Worm (Caenorhabditis elegans) whole organism, L2 larva: ENCODE data around the gene K08D8.11.

Source experiments
- C34F6.9 ChIP-seq: fragments of 150-350 bp; optimal IDR thresholded peaks from 2 replicates; lab custom pipeline; 2014; ENCODE audit warnings: missing biosample characterization, missing genetic modification characterization
- F13H6.1 ChIP-seq: sonication (generic microtip); optimal IDR thresholded peaks from 2 replicates; lab custom pipeline; 2016; ENCODE audit warnings: missing genetic modification characterization, missing compliant biosample characterization
- R02D3.7 ChIP-seq: fragments of 150-350 bp; optimal IDR thresholded peaks from 2 replicates; lab custom pipeline; 2014; ENCODE audit warnings: missing biosample characterization, missing genetic modification characterization
- ZK546.5 ChIP-seq: sonication (generic microtip); optimal IDR thresholded peaks from 2 replicates; lab custom pipeline; 2017; ENCODE audit warnings: missing biosample characterization, missing genetic modification characterization
- alr-1 ChIP-seq: fragments of 150-350 bp; optimal IDR thresholded peaks from 2 replicates; lab custom pipeline; 2014; ENCODE audit warnings: missing biosample characterization, missing genetic modification characterization
- aly-2 ChIP-seq: fragments of 150-350 bp; optimal IDR thresholded peaks from 2 replicates; lab custom pipeline; 2014; ENCODE audit warnings: missing biosample characterization, missing genetic modification characterization
- ama-1 ChIP-seq: fragments of 150-350 bp; optimal IDR thresholded peaks from 2 replicates; lab custom pipeline; 2018; ENCODE audit warnings: inconsistent platforms
- ceh-16 ChIP-seq: fragments of 150-350 bp; optimal IDR thresholded peaks from 2 replicates; lab custom pipeline; 2014; ENCODE audit warnings: missing biosample characterization, missing genetic modification characterization
- ceh-82 ChIP-seq: fragments of 150-350 bp; optimal IDR thresholded peaks from 2 replicates; lab custom pipeline; 2014; ENCODE audit warnings: missing biosample characterization, missing genetic modification characterization
- crh-2 ChIP-seq: sonication (generic microtip); optimal IDR thresholded peaks from 2 replicates; lab custom pipeline; 2017; ENCODE audit warnings: missing biosample characterization, missing genetic modification characterization
- egl-27 ChIP-seq: sonication (generic microtip); optimal IDR thresholded peaks from 3 replicates; lab custom pipeline; 2017; ENCODE audit warnings: missing biosample characterization, missing genetic modification reagents, missing genetic modification characterization
- elt-1 ChIP-seq: fragments of 150-350 bp; optimal IDR thresholded peaks from 2 replicates; lab custom pipeline; 2014; ENCODE audit warnings: missing biosample characterization, missing genetic modification characterization
- elt-3 ChIP-seq: sonication (generic microtip); optimal IDR thresholded peaks from 2 replicates; lab custom pipeline; 2017; ENCODE audit warnings: missing biosample characterization, missing genetic modification characterization
- fos-1 ChIP-seq: fragments of 150-350 bp; optimal IDR thresholded peaks from 2 replicates; lab custom pipeline; 2014; ENCODE audit warnings: missing biosample characterization, missing genetic modification characterization
- gmeb-1 ChIP-seq: fragments of 150-350 bp; optimal IDR thresholded peaks from 2 replicates; lab custom pipeline; 2014; ENCODE audit warnings: missing biosample characterization, missing genetic modification characterization
- lin-11 ChIP-seq: fragments of 150-350 bp; sonication (generic microtip); optimal IDR thresholded peaks from 2 replicates; lab custom pipeline; 2014; ENCODE audit warnings: missing biosample characterization, missing genetic modification characterization, inconsistent platforms, mixed read lengths
- lin-13 ChIP-seq: fragments of 150-350 bp; optimal IDR thresholded peaks from 2 replicates; lab custom pipeline; 2014; ENCODE audit warnings: missing biosample characterization, missing genetic modification reagents, missing genetic modification characterization
- lin-39 ChIP-seq: fragments of 150-350 bp; optimal IDR thresholded peaks from 2 replicates; lab custom pipeline; 2014; ENCODE audit warnings: missing biosample characterization, missing genetic modification reagents, missing genetic modification characterization
- mab-5 ChIP-seq: fragments of 150-350 bp; optimal IDR thresholded peaks from 2 replicates; lab custom pipeline; 2014; ENCODE audit warnings: missing biosample characterization, missing genetic modification characterization
- mbf-1 ChIP-seq: sonication (generic microtip); optimal IDR thresholded peaks from 2 replicates; lab custom pipeline; 2017; ENCODE audit warnings: missing biosample characterization, missing genetic modification characterization
- nhr-11 ChIP-seq: fragments of 150-350 bp; optimal IDR thresholded peaks from 2 replicates; lab custom pipeline; 2014; ENCODE audit warnings: missing biosample characterization, missing genetic modification characterization
- nhr-129 ChIP-seq: fragments of 150-350 bp; optimal IDR thresholded peaks from 2 replicates; lab custom pipeline; 2014; ENCODE audit warnings: missing biosample characterization, missing genetic modification characterization
- nhr-21 ChIP-seq: fragments of 150-350 bp; optimal IDR thresholded peaks from 2 replicates; lab custom pipeline; 2014; ENCODE audit warnings: missing biosample characterization, missing genetic modification characterization
- nhr-23 ChIP-seq: fragments of 150-350 bp; optimal IDR thresholded peaks from 2 replicates; lab custom pipeline; 2014; ENCODE audit warnings: missing biosample characterization, missing genetic modification reagents, missing genetic modification characterization
- nhr-77 ChIP-seq: fragments of 150-350 bp; optimal IDR thresholded peaks from 2 replicates; lab custom pipeline; 2014; ENCODE audit warnings: missing biosample characterization, missing genetic modification characterization
- sem-4 ChIP-seq: fragments of 150-350 bp; optimal IDR thresholded peaks from 2 replicates; lab custom pipeline; 2014; ENCODE audit warnings: missing biosample characterization, missing genetic modification reagents, missing genetic modification characterization
- skn-1 ChIP-seq: sonication (generic microtip); optimal IDR thresholded peaks from 2 replicates; lab custom pipeline; 2017; ENCODE audit warnings: missing biosample characterization, missing genetic modification characterization
- sma-3 ChIP-seq: sonication (generic microtip); optimal IDR thresholded peaks from 2 replicates; lab custom pipeline; 2016; ENCODE audit warnings: missing genetic modification reagents, missing genetic modification characterization, missing compliant biosample characterization
- sma-9 ChIP-seq, 2 experiments: fragments of 150-350 bp in 1 of 2; sonication (generic microtip) in 1 of 2; optimal IDR thresholded peaks; 2 replicates each; lab custom pipeline; 2014 to 2016; ENCODE audit warnings: missing genetic modification characterization in 2 of 2, mild to moderate bottlenecking in 1 of 2, missing biosample characterization in 1 of 2, missing compliant biosample characterization in 1 of 2, missing genetic modification reagents in 1 of 2, moderate library complexity in 1 of 2
- unc-39 ChIP-seq: fragments of 150-350 bp; optimal IDR thresholded peaks from 2 replicates; lab custom pipeline; 2014; ENCODE audit warnings: missing biosample characterization, missing genetic modification characterization
- ztf-1 ChIP-seq: fragments of 200-800 bp; sonication (Bioruptor generic); conservative IDR thresholded peaks from 2 replicates; pipeline ENCODE4 v1.3.6; 2022; ENCODE audit warnings: missing genetic modification characterization, missing compliant biosample characterization
- ztf-11 ChIP-seq: sonication (generic microtip); optimal IDR thresholded peaks from 2 replicates; lab custom pipeline; 2017; ENCODE audit warnings: missing biosample characterization, missing genetic modification characterization
- ztf-4 ChIP-seq: fragments of 150-350 bp; optimal IDR thresholded peaks from 2 replicates; lab custom pipeline; 2014; ENCODE audit warnings: missing biosample characterization, missing genetic modification characterization

K08D8.11 gene

ce11 chrIV:12883190-12883589 lies 11.9 kb upstream of the K08D8.11 start, which contains the start of gene ZK896.4:
TSS of gene ZK896.4 (minus strand) at chrIV:12883290.
- TF ChIP-seq nhr-11 = no peak
- no peak for TF ChIP-seq mbf-1
- TF ChIP-seq unc-39 (tag; lab: Kevin White, UChicago) = no peak
- TF ChIP-seq ama-1 (lab: Kevin White, UChicago) = no peak
- no peak for TF ChIP-seq nhr-129
- TF ChIP-seq aly-2 (tag; lab: Kevin White, UChicago) = no peak
- no peak for TF ChIP-seq alr-1 (tag; lab: Kevin White, UChicago)
- TF ChIP-seq ztf-4 (tag; lab: Kevin White, UChicago) = no peak
- TF ChIP-seq crh-2 (tag; lab: Kevin White, UChicago) = no peak
- TF ChIP-seq lin-11 (tag; lab: Kevin White, UChicago) = no peak
- TF ChIP-seq nhr-21 (tag; lab: Kevin White, UChicago) = no peak
- no peak for TF ChIP-seq ceh-82 (tag; lab: Kevin White, UChicago)
- no peak for TF ChIP-seq ceh-16 (tag; lab: Kevin White, UChicago)
- no peak for TF ChIP-seq R02D3.7 (tag; lab: Kevin White, UChicago)
- TF ChIP-seq sma-3 (GFP tag; lab: Kevin White, UChicago) = no peak
- TF ChIP-seq ZK546.5 (tag; lab: Kevin White, UChicago) = no peak
- TF ChIP-seq C34F6.9 (tag; lab: Kevin White, UChicago) = no peak
- TF ChIP-seq ztf-11 (tag; lab: Kevin White, UChicago) = no peak

DNA sequence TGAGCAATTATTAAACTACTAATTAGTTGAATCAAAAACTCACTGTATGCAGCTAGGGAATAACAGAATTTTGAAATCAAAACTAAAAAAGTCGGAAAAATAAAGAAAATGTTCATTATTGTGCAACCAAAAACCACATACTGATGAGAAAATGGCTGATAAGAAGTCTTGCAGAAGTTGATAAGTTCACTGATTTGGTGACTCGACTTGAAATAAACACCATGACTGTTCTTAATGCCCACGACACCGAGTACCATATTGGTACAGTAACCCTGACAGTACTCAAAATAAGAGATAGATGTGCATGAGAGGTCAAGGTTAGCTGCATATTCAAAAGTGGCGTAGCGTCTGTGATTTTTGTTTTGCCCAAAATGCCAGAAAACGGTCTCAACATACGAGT lies 9.1 kb upstream of the K08D8.11 start:
- TF ChIP-seq fos-1 (peak; percentile 67), nhr-23 (tag; lab: Kevin White, UChicago) (no peak)

ce11 chrIV:12890445-12890844 lies 4.7 kb upstream of the K08D8.11 start, which contains the start of gene K08D8.6:
TSS of gene K08D8.6 (minus strand) at chrIV:12890508.
- TF ChIP-seq sma-9 (GFP tag; optimal IDR thresholded peaks at IDR 0.05; lab: Kevin White, UChicago) = peak; percentile 70
- TF ChIP-seq sma-9 (tag; optimal IDR thresholded peaks at IDR 0.05; lab: Kevin White, UChicago) = no peak
- TF ChIP-seq gmeb-1 (tag; lab: Kevin White, UChicago) = peak; percentile 15
- TF ChIP-seq unc-39 (tag; lab: Kevin White, UChicago) = no peak
- TF ChIP-seq fos-1 = peak; percentile 96
- TF ChIP-seq elt-3 (tag; lab: Kevin White, UChicago) = no peak

DNA sequence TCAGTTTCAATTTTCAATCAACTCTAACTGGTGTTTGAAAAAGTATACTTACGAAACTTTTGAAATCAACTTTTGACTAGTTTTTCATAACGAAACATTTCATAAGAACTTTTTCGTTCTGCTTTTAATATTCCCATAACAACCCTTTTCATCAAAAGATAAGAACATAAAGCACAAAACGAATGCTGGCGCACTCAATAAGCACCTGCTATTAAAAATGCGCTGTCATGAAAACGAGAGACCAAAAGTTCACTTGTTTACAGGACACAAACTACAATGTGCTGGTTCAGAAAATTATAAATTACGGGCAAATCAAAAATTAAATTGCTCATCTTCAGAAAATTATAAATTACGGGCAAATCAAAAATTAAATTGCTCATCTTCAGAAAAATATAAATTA lies 4.0 kb upstream of the K08D8.11 start:
- TF ChIP-seq gmeb-1 (tag; lab: Kevin White, UChicago) (no peak), sma-3 (GFP tag; lab: Kevin White, UChicago) (no peak), ama-1 (lab: Kevin White, UChicago) (no peak), aly-2 (tag; lab: Kevin White, UChicago) (no peak), skn-1 (tag; lab: Kevin White, UChicago) (no peak), egl-27 (tag; lab: Kevin White, UChicago) (no peak), F13H6.1 (tag; lab: Kevin White, UChicago) (no peak), nhr-77 (tag; lab: Kevin White, UChicago) (no peak), sem-4 (tag; lab: Kevin White, UChicago) (no peak), fos-1 (peak; percentile 45), alr-1 (tag; lab: Kevin White, UChicago) (no peak), sma-9 (GFP tag; optimal IDR thresholded peaks at IDR 0.05; lab: Kevin White, UChicago) (peak; percentile 89), sma-9 (tag; optimal IDR thresholded peaks at IDR 0.05; lab: Kevin White, UChicago) (no peak), ceh-82 (tag; lab: Kevin White, UChicago) (no peak), lin-39 (tag; lab: Kevin White, UChicago) (no peak), nhr-11 (no peak)
- TF ChIP-seq, all 48 proteins: peak for 2

- TF ChIP-seq sem-4 (tag; lab: Kevin White, UChicago) = no peak
- no peak for TF ChIP-seq elt-1 (tag; lab: Kevin White, UChicago)
- TF ChIP-seq mab-5 (tag; lab: Kevin White, UChicago) = no peak
- no peak for TF ChIP-seq ztf-4 (tag; lab: Kevin White, UChicago)
- no peak for TF ChIP-seq ztf-1 (GFP tag; lab: Robert Waterston, UW)
- no peak for TF ChIP-seq skn-1 (tag; lab: Kevin White, UChicago)
- TF ChIP-seq C34F6.9 (tag; lab: Kevin White, UChicago) = no peak
- no peak for TF ChIP-seq sma-3 (GFP tag; lab: Kevin White, UChicago)
- TF ChIP-seq lin-13 (GFP tag; lab: Kevin White, UChicago) = no peak
Measured at ce11 chrIV:12892194-12892593, 2.9 kb upstream of the K08D8.11 start, which contains the start of gene K08D8.1. TSS of gene K08D8.1 (plus strand) at chrIV:12892494.
